Fruit fly (Drosophila melanogaster) Kc167 (cell line): ENCODE measurements around the gene salm.

Experiments
- Myc ChIP-seq: fragments of >200 bp; optimal IDR thresholded peaks from 2 replicates; lab custom pipeline; 2017; ENCODE audit warnings: missing external identifiers
- Sin3A ChIP-seq: fragments of >200 bp; optimal IDR thresholded peaks from 2 replicates; lab custom pipeline; 2018; ENCODE audit warnings: missing external identifiers
- h ChIP-seq: fragments of >200 bp; optimal IDR thresholded peaks from 3 replicates; lab custom pipeline; 2018; ENCODE audit warnings: missing external identifiers
- insv ChIP-seq: fragments of >200 bp; optimal IDR thresholded peaks from 3 replicates; lab custom pipeline; 2018; ENCODE audit warnings: missing external identifiers
- psq ChIP-seq: fragments of >200 bp; optimal IDR thresholded peaks from 2 replicates; lab custom pipeline; 2017; ENCODE audit warnings: missing external identifiers
- ttk ChIP-seq: sonication (Bioruptor generic); optimal IDR thresholded peaks from 2 replicates; lab custom pipeline; 2017; ENCODE audit warnings: missing external identifiers

The salm gene

dm6 chr2L:11452601-11453345 lies 7.4 kb upstream of the salm start:
- TF ChIP-seq ttk = no peak
- TF ChIP-seq Myc (lab: Kevin White, UChicago) = no peak
- no peak for TF ChIP-seq Sin3A (lab: Kevin White, UChicago)
- TF ChIP-seq h (lab: Kevin White, UChicago) = no peak
- TF ChIP-seq psq (lab: Kevin White, UChicago) = no peak
- TF ChIP-seq insv (lab: Kevin White, UChicago) = no peak

dm6 chr2L:11447641-11448040 lies 2.2 kb upstream of the salm start:
- TF ChIP-seq ttk = no peak

- TF ChIP-seq Myc (lab: Kevin White, UChicago) (no peak), ttk (no peak), psq (lab: Kevin White, UChicago) (no peak), Sin3A (lab: Kevin White, UChicago) (no peak), h (lab: Kevin White, UChicago) (no peak), insv (lab: Kevin White, UChicago) (no peak)
These were observed 8.9 kb downstream of the salm start for dm6 chr2L:11436548-11436947.

- TF ChIP-seq insv (lab: Kevin White, UChicago) (no peak), Myc (lab: Kevin White, UChicago) (no peak), ttk (no peak), psq (lab: Kevin White, UChicago) (no peak), Sin3A (lab: Kevin White, UChicago) (no peak), h (lab: Kevin White, UChicago) (no peak)
These were observed 13.3 kb downstream of the salm start for dm6 chr2L:11432070-11432469.

- TF ChIP-seq Myc (lab: Kevin White, UChicago) = no peak
- no peak for TF ChIP-seq Sin3A (lab: Kevin White, UChicago)
- TF ChIP-seq ttk = no peak
- TF ChIP-seq psq (lab: Kevin White, UChicago) = no peak
- no peak for TF ChIP-seq h (lab: Kevin White, UChicago)
- no peak for TF ChIP-seq insv (lab: Kevin White, UChicago)
These were observed 15.9 kb downstream of the salm start for dm6 chr2L:11429529-11429928.

dm6 chr2L:11427656-11428055 lies 17.8 kb downstream of the salm start:
- TF ChIP-seq h (lab: Kevin White, UChicago) (no peak), psq (lab: Kevin White, UChicago) (no peak), Myc (lab: Kevin White, UChicago) (no peak), ttk (no peak), Sin3A (lab: Kevin White, UChicago) (no peak), insv (lab: Kevin White, UChicago) (no peak)

dm6 chr2L:11423823-11424222 lies 21.6 kb downstream of the salm start:
- TF ChIP-seq Myc (lab: Kevin White, UChicago) = no peak
- TF ChIP-seq h (lab: Kevin White, UChicago) = no peak
- no peak for TF ChIP-seq Sin3A (lab: Kevin White, UChicago)
- TF ChIP-seq psq (lab: Kevin White, UChicago) = no peak
- no peak for TF ChIP-seq insv (lab: Kevin White, UChicago)
- TF ChIP-seq ttk = no peak

dm6 chr2L:11418721-11419120 lies 26.7 kb downstream of the salm start:
- TF ChIP-seq h (lab: Kevin White, UChicago) (no peak), insv (lab: Kevin White, UChicago) (no peak), ttk (no peak), psq (lab: Kevin White, UChicago) (no peak), Myc (lab: Kevin White, UChicago) (no peak), Sin3A (lab: Kevin White, UChicago) (no peak)

dm6 chr2L:11417502-11417901 lies 27.9 kb downstream of the salm start:
- TF ChIP-seq Myc (lab: Kevin White, UChicago) (no peak), psq (lab: Kevin White, UChicago) (no peak), h (lab: Kevin White, UChicago) (no peak), insv (lab: Kevin White, UChicago) (no peak), Sin3A (lab: Kevin White, UChicago) (no peak), ttk (no peak)

- TF ChIP-seq ttk = no peak
- no peak for TF ChIP-seq h (lab: Kevin White, UChicago)
- TF ChIP-seq Myc (lab: Kevin White, UChicago) = no peak
- TF ChIP-seq psq (lab: Kevin White, UChicago) = no peak
- no peak for TF ChIP-seq Sin3A (lab: Kevin White, UChicago)
- no peak for TF ChIP-seq insv (lab: Kevin White, UChicago)
These were observed 31.2 kb downstream of the salm start for dm6 chr2L:11414084-11414647.

dm6 chr2L:11405514-11405913 lies 39.9 kb downstream of the salm start:
- TF ChIP-seq h (lab: Kevin White, UChicago) (no peak), Myc (lab: Kevin White, UChicago) (no peak), ttk (no peak), insv (lab: Kevin White, UChicago) (no peak), Sin3A (lab: Kevin White, UChicago) (no peak), psq (lab: Kevin White, UChicago) (no peak)

dm6 chr2L:11403085-11403484 lies 42.3 kb downstream of the salm start:
- TF ChIP-seq psq (lab: Kevin White, UChicago) = no peak
- TF ChIP-seq insv (lab: Kevin White, UChicago) = no peak
- no peak for TF ChIP-seq Sin3A (lab: Kevin White, UChicago)
- TF ChIP-seq Myc (lab: Kevin White, UChicago) = no peak
- TF ChIP-seq h (lab: Kevin White, UChicago) = no peak
- no peak for TF ChIP-seq ttk
